Fruit fly (Drosophila melanogaster): ENCODE measurements around the gene Lsp1gamma.

- TF ChIP-seq CTCF (optimal IDR thresholded peaks at IDR 0.05) (no peak), CG8478 (optimal IDR thresholded peaks at IDR 0.05) (no peak)
These were observed 31.6 kb upstream of the Lsp1gamma start for dm6 chr3L:34650-35049.

Measured in S2 (cell line).